Fruit fly (Drosophila melanogaster): ENCODE measurements around the gene CG12170.

- no peak for TF ChIP-seq h (optimal IDR thresholded peaks at IDR 0.05)
- no peak for TF ChIP-seq psq (optimal IDR thresholded peaks at IDR 0.05)
These were observed 47.6 kb downstream of the CG12170 start for dm6 chr3R:5684550-5685118.

All from Kc167 (cell line).